Fruit fly (Drosophila melanogaster): Measurements from ENCODE around the gene Noc1.
A peak's percentile ranks its signal among the peaks of the same experiment; 100 is the strongest.

- no peak for TF ChIP-seq lola (GFP tag; optimal IDR thresholded peaks at IDR 0.05)
- TF ChIP-seq Hr78 (GFP tag; optimal IDR thresholded peaks at IDR 0.05), result no peak
- TF ChIP-seq Myc (optimal IDR thresholded peaks at IDR 0.05), result peak; percentile 43
- no peak for TF ChIP-seq sv (GFP tag; optimal IDR thresholded peaks at IDR 0.05)
- TF ChIP-seq GATAd (GFP tag; optimal IDR thresholded peaks at IDR 0.05), result no peak
- no peak for TF ChIP-seq h (GFP tag; optimal IDR thresholded peaks at IDR 0.05)
- no peak for TF ChIP-seq OdsH (GFP tag; optimal IDR thresholded peaks at IDR 0.05)
- no peak for TF ChIP-seq CrebA (GFP tag; optimal IDR thresholded peaks at IDR 0.05; ENCODE audit: borderline replicate concordance)
- no peak for TF ChIP-seq dsf (GFP tag; optimal IDR thresholded peaks at IDR 0.05; ENCODE audit: borderline replicate concordance)
- peak; percentile 45 for TF ChIP-seq psq (GFP tag; optimal IDR thresholded peaks at IDR 0.05)
Measured at dm6 chr3L:11123598-11124284, 49.2 kb downstream of the Noc1 start.

Data from whole organism, wandering third instar larva.